Fruit fly (Drosophila melanogaster) whole organism, wandering third instar larva: ENCODE results near the gene CG32706.
"Not testable (repeated sequence)": the region's sequence is repeated elsewhere in the genome, so short reads cannot be mapped to it uniquely, and the experiment has no call there.

Experiments
- CG32264 ChIP-seq: fragments of 200-800 bp; sonication (Bioruptor generic); optimal IDR thresholded peaks from 2 replicates; lab custom pipeline; 2016; ENCODE audit warnings: missing biosample characterization, missing genetic modification characterization
- CG9705 ChIP-seq: fragments of 200-800 bp; sonication (Bioruptor generic); optimal IDR thresholded peaks from 2 replicates; lab custom pipeline; 2018; ENCODE audit warnings: missing biosample characterization, mild to moderate bottlenecking, missing genetic modification characterization
- Dfd ChIP-seq: fragments of >200 bp; optimal IDR thresholded peaks from 2 replicates; lab custom pipeline; 2017; ENCODE audit warnings: missing biosample characterization, missing genetic modification characterization
- GATAd ChIP-seq: sonication (Bioruptor generic); optimal IDR thresholded peaks from 2 replicates; lab custom pipeline; 2016; ENCODE audit warnings: missing biosample characterization, missing genetic modification characterization
- HLH106 ChIP-seq: fragments of 200-800 bp; optimal IDR thresholded peaks from 3 replicates; lab custom pipeline; 2019; ENCODE audit warnings: missing biosample characterization, mild to moderate bottlenecking, missing genetic modification characterization, moderate library complexity
- Hnf4 ChIP-seq: fragments of 200-800 bp; sonication (Bioruptor generic); optimal IDR thresholded peaks from 2 replicates; lab custom pipeline; 2016; ENCODE audit warnings: missing biosample characterization, mild to moderate bottlenecking, missing genetic modification characterization
- Hr78 ChIP-seq: fragments of >200 bp; optimal IDR thresholded peaks from 2 replicates; lab custom pipeline; 2017; ENCODE audit warnings: missing biosample characterization, missing genetic modification characterization
- Hr83 ChIP-seq: fragments of 200-300 bp; sonication (Bioruptor generic); optimal IDR thresholded peaks from 2 replicates; lab custom pipeline; 2016; ENCODE audit warnings: missing biosample characterization, mild to moderate bottlenecking, missing genetic modification characterization, moderate library complexity; ENCODE audit not compliant: poor library complexity, severe bottlenecking
- Jra ChIP-seq: sonication (Bioruptor generic); optimal IDR thresholded peaks from 2 replicates; lab custom pipeline; 2016; ENCODE audit warnings: missing biosample characterization, missing genetic modification characterization
- Mio ChIP-seq: sonication (Bioruptor generic); optimal IDR thresholded peaks from 2 replicates; lab custom pipeline; 2016; ENCODE audit warnings: missing biosample characterization, missing genetic modification characterization
- Myc ChIP-seq: fragments of >200 bp; optimal IDR thresholded peaks from 2 replicates; lab custom pipeline; 2017
- Rel ChIP-seq, 2 experiments: fragments of 200-800 bp; sonication (Bioruptor generic) in 1 of 2; optimal IDR thresholded peaks; 2 replicates in 1 of 2; 3 replicates in 1 of 2; lab custom pipeline; 2016 to 2019; ENCODE audit warnings: mild to moderate bottlenecking in 2 of 2, missing biosample characterization in 2 of 2, missing genetic modification characterization in 2 of 2, moderate library complexity in 1 of 2
- Sp1 ChIP-seq: fragments of 200-800 bp; sonication (Bioruptor generic); optimal IDR thresholded peaks from 3 replicates; lab custom pipeline; 2019; ENCODE audit warnings: missing biosample characterization, mild to moderate bottlenecking, missing genetic modification characterization, moderate library complexity
- br ChIP-seq: fragments of 200-800 bp; sonication (Bioruptor generic); optimal IDR thresholded peaks from 2 replicates; lab custom pipeline; 2016; ENCODE audit warnings: missing biosample characterization, missing genetic modification characterization
- dmrt93B ChIP-seq: fragments of 200-800 bp; sonication (Bioruptor generic); optimal IDR thresholded peaks from 2 replicates; lab custom pipeline; 2018; ENCODE audit warnings: missing biosample characterization, mild to moderate bottlenecking, missing genetic modification characterization
- dsf ChIP-seq: sonication (Bioruptor generic); optimal IDR thresholded peaks from 2 replicates; lab custom pipeline; 2016; ENCODE audit warnings: missing biosample characterization, missing genetic modification characterization, borderline replicate concordance
- ey ChIP-seq: fragments of 200-800 bp; sonication (Bioruptor generic); optimal IDR thresholded peaks from 2 replicates; lab custom pipeline; 2016; ENCODE audit warnings: missing biosample characterization, missing genetic modification characterization
- foxo ChIP-seq, 2 experiments: fragments of 200-800 bp; sonication (Bioruptor generic); optimal IDR thresholded peaks; 2 replicates in 1 of 2; 3 replicates in 1 of 2; lab custom pipeline; 2016 to 2017; ENCODE audit warnings: missing biosample characterization in 2 of 2, missing genetic modification characterization in 2 of 2
- fru ChIP-seq: fragments of 200-800 bp; sonication (Bioruptor generic); optimal IDR thresholded peaks from 3 replicates; lab custom pipeline; 2016; ENCODE audit warnings: missing biosample characterization, mild to moderate bottlenecking, missing genetic modification characterization
- h ChIP-seq: fragments of 200-800 bp; sonication (Bioruptor generic); optimal IDR thresholded peaks from 3 replicates; lab custom pipeline; 2016; ENCODE audit warnings: missing biosample characterization, mild to moderate bottlenecking, missing genetic modification characterization
- lola ChIP-seq: fragments of >200 bp; optimal IDR thresholded peaks from 2 replicates; lab custom pipeline; 2017; ENCODE audit warnings: missing biosample characterization, missing genetic modification characterization
- psq ChIP-seq: fragments of 200-800 bp; sonication (Bioruptor generic); optimal IDR thresholded peaks from 3 replicates; lab custom pipeline; 2017; ENCODE audit warnings: missing biosample characterization, mild to moderate bottlenecking, missing genetic modification characterization, moderate library complexity
- rgr ChIP-seq: fragments of 200-800 bp; sonication (Bioruptor generic); optimal IDR thresholded peaks from 3 replicates; lab custom pipeline; 2016; ENCODE audit warnings: missing biosample characterization, mild to moderate bottlenecking, missing genetic modification characterization
- sage ChIP-seq: fragments of 200-800 bp; sonication (Bioruptor generic); optimal IDR thresholded peaks from 2 replicates; lab custom pipeline; 2016; ENCODE audit warnings: missing biosample characterization, mild to moderate bottlenecking, missing genetic modification characterization
- sv ChIP-seq: fragments of 200-800 bp; sonication (Bioruptor generic); optimal IDR thresholded peaks from 3 replicates; lab custom pipeline; 2016; ENCODE audit warnings: missing biosample characterization, missing genetic modification characterization
- tai ChIP-seq: sonication (Bioruptor generic); optimal IDR thresholded peaks from 2 replicates; lab custom pipeline; 2016; ENCODE audit warnings: missing biosample characterization, missing genetic modification characterization
- usp ChIP-seq: fragments of >200 bp; optimal IDR thresholded peaks from 2 replicates; lab custom pipeline; 2017; ENCODE audit warnings: missing biosample characterization, missing genetic modification characterization
- woc ChIP-seq: sonication (Bioruptor generic); optimal IDR thresholded peaks from 2 replicates; lab custom pipeline; 2016; ENCODE audit warnings: missing biosample characterization, mild to moderate bottlenecking, missing genetic modification characterization

CG32706 gene

dm6 chrX:9082600-9082999 lies 4.3 kb upstream of the CG32706 start, which contains the start of gene APC4:
Gene APC4 (plus strand): TSS chrX:9082931.
- TF ChIP-seq Hnf4 (GFP tag; lab: Kevin White, UChicago) (no peak), CG9705 (GFP tag; lab: Kevin White, UChicago) (peak; percentile 29), Rel (GFP tag; optimal IDR thresholded peaks at IDR 0.05; lab: Kevin White, UChicago) (no peak), Rel (tag; optimal IDR thresholded peaks at IDR 0.05; lab: Kevin White, UChicago) (no peak), h (GFP tag; lab: Kevin White, UChicago) (peak; percentile 28), psq (GFP tag; lab: Kevin White, UChicago) (peak; percentile 25), HLH106 (tag; lab: Kevin White, UChicago) (peak; percentile 52), rgr (GFP tag; lab: Kevin White, UChicago) (peak; percentile 32), tai (GFP tag; lab: Kevin White, UChicago) (no peak), foxo (GFP tag; optimal IDR thresholded peaks at IDR 0.05; lab: Kevin White, UChicago) (peak in 1 of 2 experiments; percentile 40), GATAd (no peak), Sp1 (peak; percentile 55), dmrt93B (GFP tag; lab: Kevin White, UChicago) (no peak), sv (no peak), woc (GFP tag; lab: Kevin White, UChicago) (peak; percentile 82), fru (GFP tag; lab: Kevin White, UChicago) (peak; percentile 58), ey (peak; percentile 41), Myc (lab: Kevin White, UChicago) (peak; percentile 96)

- peak; percentile 2 for TF ChIP-seq HLH106 (tag; lab: Kevin White, UChicago)
- TF ChIP-seq Jra: no peak
Observed at dm6 chrX:9085726-9086125, 1.2 kb upstream of the CG32706 start, which contains the start of gene CG32708. Gene CG32708 (plus strand): TSS chrX:9085932.

dm6 chrX:9087920-9088417 lies 1.0 kb downstream of the CG32706 start, which contains the start of gene CG6999:
Gene CG6999 (plus strand): TSS chrX:9088367.
- TF ChIP-seq rgr (GFP tag; lab: Kevin White, UChicago); dsf (GFP tag; lab: Kevin White, UChicago); HLH106 (tag; lab: Kevin White, UChicago): not testable (repeated sequence)

dm6 chrX:9089254-9090056 lies 2.5 kb downstream of the CG32706 start, which contains the start of gene CCT2:
Gene CCT2 (plus strand): TSS chrX:9089513.
- no peak for TF ChIP-seq Sp1
- TF ChIP-seq Myc (lab: Kevin White, UChicago): no peak
- TF ChIP-seq Rel (GFP tag; optimal IDR thresholded peaks at IDR 0.05; lab: Kevin White, UChicago): no peak
- TF ChIP-seq Rel (tag; optimal IDR thresholded peaks at IDR 0.05; lab: Kevin White, UChicago): peak; percentile 5
- TF ChIP-seq sage: no peak
- peak; percentile 4 for TF ChIP-seq HLH106 (tag; lab: Kevin White, UChicago)
- TF ChIP-seq Hr78: no peak
- TF ChIP-seq CG32264 (GFP tag; lab: Kevin White, UChicago): no peak

- TF ChIP-seq Jra: no peak
- TF ChIP-seq sage: no peak
- TF ChIP-seq Dfd (GFP tag; lab: Kevin White, UChicago): no peak
- TF ChIP-seq tai (GFP tag; lab: Kevin White, UChicago): no peak
- no peak for TF ChIP-seq br
- TF ChIP-seq lola: no peak
- TF ChIP-seq ey: no peak
- TF ChIP-seq sv: no peak
- TF ChIP-seq foxo (GFP tag; optimal IDR thresholded peaks at IDR 0.05; lab: Kevin White, UChicago): no peak
- no peak for TF ChIP-seq dmrt93B (GFP tag; lab: Kevin White, UChicago)
- TF ChIP-seq Hr83: no peak
- no peak for TF ChIP-seq GATAd
- no peak for TF ChIP-seq CG32264 (GFP tag; lab: Kevin White, UChicago)
- TF ChIP-seq woc (GFP tag; lab: Kevin White, UChicago): no peak
- TF ChIP-seq Hnf4 (GFP tag; lab: Kevin White, UChicago): no peak
- no peak for TF ChIP-seq Rel (GFP tag; optimal IDR thresholded peaks at IDR 0.05; lab: Kevin White, UChicago)
- TF ChIP-seq Rel (tag; optimal IDR thresholded peaks at IDR 0.05; lab: Kevin White, UChicago): no peak
- no peak for TF ChIP-seq Hr78
- no peak for TF ChIP-seq Mio
Observed at dm6 chrX:9090057-9090358, 3.1 kb downstream of the CG32706 start.

- TF ChIP-seq Hr83: no peak
- TF ChIP-seq Dfd (GFP tag; lab: Kevin White, UChicago): peak; percentile 92
- no peak for TF ChIP-seq usp
- no peak for TF ChIP-seq CG32264 (GFP tag; lab: Kevin White, UChicago)
Observed at dm6 chrX:9093062-9093461, 6.1 kb downstream of the CG32706 start.
